Fruit fly (Drosophila melanogaster) whole organism, wandering third instar larva: ENCODE measurements around the gene CG7884.

Experiments used
- Abd-B ChIP-seq: fragments of >200 bp; optimal IDR thresholded peaks from 2 replicates; lab custom pipeline; 2017; ENCODE audit warnings: missing biosample characterization, missing genetic modification characterization
- CG9705 ChIP-seq: fragments of 200-800 bp; sonication (Bioruptor generic); optimal IDR thresholded peaks from 2 replicates; lab custom pipeline; 2018; ENCODE audit warnings: missing biosample characterization, mild to moderate bottlenecking, missing genetic modification characterization
- CrebA ChIP-seq: fragments of 200-800 bp; sonication (Bioruptor generic); optimal IDR thresholded peaks from 2 replicates; lab custom pipeline; 2016; ENCODE audit warnings: missing biosample characterization, mild to moderate bottlenecking, missing genetic modification characterization, borderline replicate concordance
- Dfd ChIP-seq: fragments of >200 bp; optimal IDR thresholded peaks from 2 replicates; lab custom pipeline; 2017; ENCODE audit warnings: missing biosample characterization, missing genetic modification characterization
- Dif ChIP-seq: fragments of 200-275, 200-300 bp; sonication (Bioruptor generic); optimal IDR thresholded peaks from 2 replicates; lab custom pipeline; 2018; ENCODE audit warnings: missing biosample characterization, missing genetic modification characterization; ENCODE audit not compliant: partially characterized antibody
- GATAd ChIP-seq: sonication (Bioruptor generic); optimal IDR thresholded peaks from 2 replicates; lab custom pipeline; 2016; ENCODE audit warnings: missing biosample characterization, missing genetic modification characterization
- HLH106 ChIP-seq: fragments of 200-800 bp; optimal IDR thresholded peaks from 3 replicates; lab custom pipeline; 2019; ENCODE audit warnings: missing biosample characterization, mild to moderate bottlenecking, missing genetic modification characterization, moderate library complexity
- Hnf4 ChIP-seq: fragments of 200-800 bp; sonication (Bioruptor generic); optimal IDR thresholded peaks from 2 replicates; lab custom pipeline; 2016; ENCODE audit warnings: missing biosample characterization, mild to moderate bottlenecking, missing genetic modification characterization
- Hr78 ChIP-seq: fragments of >200 bp; optimal IDR thresholded peaks from 2 replicates; lab custom pipeline; 2017; ENCODE audit warnings: missing biosample characterization, missing genetic modification characterization
- Hr83 ChIP-seq: fragments of 200-300 bp; sonication (Bioruptor generic); optimal IDR thresholded peaks from 2 replicates; lab custom pipeline; 2016; ENCODE audit warnings: missing biosample characterization, mild to moderate bottlenecking, missing genetic modification characterization, moderate library complexity; ENCODE audit not compliant: poor library complexity, severe bottlenecking
- Jra ChIP-seq: sonication (Bioruptor generic); optimal IDR thresholded peaks from 2 replicates; lab custom pipeline; 2016; ENCODE audit warnings: missing biosample characterization, missing genetic modification characterization
- Mio ChIP-seq: sonication (Bioruptor generic); optimal IDR thresholded peaks from 2 replicates; lab custom pipeline; 2016; ENCODE audit warnings: missing biosample characterization, missing genetic modification characterization
- Myc ChIP-seq: fragments of >200 bp; optimal IDR thresholded peaks from 2 replicates; lab custom pipeline; 2017
- N ChIP-seq: fragments of >200 bp; optimal IDR thresholded peaks from 2 replicates; lab custom pipeline; 2018; ENCODE audit warnings: missing biosample characterization, missing external identifiers, missing genetic modification characterization
- OdsH ChIP-seq: fragments of 200-800 bp; sonication (Bioruptor generic); optimal IDR thresholded peaks from 2 replicates; lab custom pipeline; 2016; ENCODE audit warnings: missing biosample characterization, mild to moderate bottlenecking, missing genetic modification characterization
- Rel ChIP-seq, 2 experiments: fragments of 200-800 bp; sonication (Bioruptor generic) in 1 of 2; optimal IDR thresholded peaks; 2 replicates in 1 of 2; 3 replicates in 1 of 2; lab custom pipeline; 2016 to 2019; ENCODE audit warnings: mild to moderate bottlenecking in 2 of 2, missing biosample characterization in 2 of 2, missing genetic modification characterization in 2 of 2, moderate library complexity in 1 of 2
- Sp1 ChIP-seq: fragments of 200-800 bp; sonication (Bioruptor generic); optimal IDR thresholded peaks from 3 replicates; lab custom pipeline; 2019; ENCODE audit warnings: missing biosample characterization, mild to moderate bottlenecking, missing genetic modification characterization, moderate library complexity
- Vsx2 ChIP-seq: fragments of 200-300, 225-300 bp; sonication (Bioruptor generic); optimal IDR thresholded peaks from 2 replicates; lab custom pipeline; 2018; ENCODE audit warnings: missing biosample characterization, missing genetic modification characterization; ENCODE audit not compliant: partially characterized antibody
- brk ChIP-seq: fragments of 200-800 bp; sonication (Bioruptor generic); optimal IDR thresholded peaks from 2 replicates; lab custom pipeline; 2016; ENCODE audit warnings: missing biosample characterization, mild to moderate bottlenecking, missing genetic modification characterization
- dl ChIP-seq, 2 experiments: fragments of 175-275, 200-275 bp in 1 of 2; fragments of 200-275 bp in 1 of 2; sonication (Bioruptor generic); optimal IDR thresholded peaks; lab custom pipeline; 2018; ENCODE audit warnings: mild to moderate bottlenecking in 2 of 2, missing biosample characterization in 2 of 2, missing genetic modification characterization in 2 of 2, moderate library complexity in 2 of 2; ENCODE audit not compliant: partially characterized antibody in 2 of 2, insufficient read depth in 1 of 2
- dmrt93B ChIP-seq: fragments of 200-800 bp; sonication (Bioruptor generic); optimal IDR thresholded peaks from 2 replicates; lab custom pipeline; 2018; ENCODE audit warnings: missing biosample characterization, mild to moderate bottlenecking, missing genetic modification characterization
- ey ChIP-seq: fragments of 200-800 bp; sonication (Bioruptor generic); optimal IDR thresholded peaks from 2 replicates; lab custom pipeline; 2016; ENCODE audit warnings: missing biosample characterization, missing genetic modification characterization
- foxo ChIP-seq, 2 experiments: fragments of 200-800 bp; sonication (Bioruptor generic); optimal IDR thresholded peaks; 2 replicates in 1 of 2; 3 replicates in 1 of 2; lab custom pipeline; 2016 to 2017; ENCODE audit warnings: missing biosample characterization in 2 of 2, missing genetic modification characterization in 2 of 2
- fru ChIP-seq: fragments of 200-800 bp; sonication (Bioruptor generic); optimal IDR thresholded peaks from 3 replicates; lab custom pipeline; 2016; ENCODE audit warnings: missing biosample characterization, mild to moderate bottlenecking, missing genetic modification characterization
- lola ChIP-seq: fragments of >200 bp; optimal IDR thresholded peaks from 2 replicates; lab custom pipeline; 2017; ENCODE audit warnings: missing biosample characterization, missing genetic modification characterization
- pan ChIP-seq: fragments of >200 bp; optimal IDR thresholded peaks from 2 replicates; lab custom pipeline; 2017
- sage ChIP-seq: fragments of 200-800 bp; sonication (Bioruptor generic); optimal IDR thresholded peaks from 2 replicates; lab custom pipeline; 2016; ENCODE audit warnings: missing biosample characterization, mild to moderate bottlenecking, missing genetic modification characterization
- sv ChIP-seq: fragments of 200-800 bp; sonication (Bioruptor generic); optimal IDR thresholded peaks from 3 replicates; lab custom pipeline; 2016; ENCODE audit warnings: missing biosample characterization, missing genetic modification characterization

Gene CG7884

dm6 chrX:19201630-19202029 lies 18.8 kb upstream of the CG7884 start, which contains the start of gene CG7990:
Gene CG7990 (minus strand): TSS chrX:19201979.
- TF ChIP-seq Dfd, result no peak
- TF ChIP-seq Myc (lab: Kevin White, UChicago), result no peak
- TF ChIP-seq CG9705 (GFP tag; lab: Kevin White, UChicago), result no peak
- no peak for TF ChIP-seq Hnf4
- TF ChIP-seq sv, result no peak
- TF ChIP-seq fru (GFP tag; lab: Kevin White, UChicago), result no peak

DNA sequence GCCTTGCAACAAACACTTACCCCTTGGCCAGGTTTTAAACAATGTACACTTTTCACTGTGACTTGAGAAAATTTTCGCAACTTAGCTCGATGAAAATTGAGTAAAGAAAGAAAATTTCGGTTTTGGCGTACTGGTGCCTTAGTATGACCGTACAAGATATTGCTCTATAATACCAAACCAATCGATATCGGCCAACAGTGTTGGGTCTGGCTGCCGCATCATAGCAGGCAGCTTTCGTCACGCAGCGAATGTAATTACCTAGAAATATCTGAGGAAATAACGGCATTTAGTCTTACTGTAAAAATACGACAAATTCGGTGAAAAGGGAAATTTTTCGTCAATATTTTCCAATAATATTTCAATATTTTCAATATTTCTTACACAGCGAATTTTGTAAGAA lies 12.4 kb upstream of the CG7884 start, which contains the start of gene Ulp1:
Ulp1 (minus strand) TSS at position 174 of the 400 bp plus-strand sequence.
- TF ChIP-seq dmrt93B (GFP tag; lab: Kevin White, UChicago) (no peak), HLH106 (tag; lab: Kevin White, UChicago) (peak; percentile 13), dl (GFP tag; optimal IDR thresholded peaks at IDR 0.05; lab: Kevin White, UChicago; ENCODE audit: insufficient read depth in 1 of 2, partially characterized antibody in 2 of 2) (no peak), N (GFP tag; lab: Kevin White, UChicago) (no peak), Dif (peak; percentile 89), Abd-B (GFP tag; lab: Kevin White, UChicago) (no peak), Myc (lab: Kevin White, UChicago) (peak; percentile 24), Vsx2 (GFP tag; lab: Kevin White, UChicago) (peak; percentile 93), Hr83 (GFP tag; lab: Kevin White, UChicago) (peak; percentile 52)

DNA sequence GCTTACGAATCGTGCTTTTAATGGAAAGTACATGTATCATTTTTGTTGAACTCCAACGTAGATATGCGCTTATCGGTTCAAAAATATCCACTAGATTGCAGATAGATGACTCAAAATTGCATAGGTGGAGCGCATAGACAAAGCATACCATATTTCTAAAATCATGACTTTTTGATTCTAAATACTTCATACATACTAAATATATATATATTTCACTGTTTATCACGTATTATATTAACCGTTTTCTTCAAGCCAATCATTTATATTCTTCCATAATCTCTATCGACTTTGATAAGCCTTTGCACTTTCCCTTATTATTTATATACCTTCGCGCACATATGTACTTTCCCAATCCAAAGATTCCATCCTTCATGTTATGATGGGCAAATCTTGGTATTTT lies 8.4 kb upstream of the CG7884 start, which contains the start of gene CG14195:
CG14195 (minus strand) TSS at position 101 of the 400 bp plus-strand sequence.
- TF ChIP-seq Hr78 (GFP tag; lab: Kevin White, UChicago) (no peak), GATAd (GFP tag; lab: Kevin White, UChicago) (no peak), CG9705 (GFP tag; lab: Kevin White, UChicago) (no peak), Vsx2 (GFP tag; lab: Kevin White, UChicago) (no peak), OdsH (GFP tag; lab: Kevin White, UChicago) (no peak), sage (GFP tag; lab: Kevin White, UChicago) (no peak), dl (GFP tag; optimal IDR thresholded peaks at IDR 0.05; lab: Kevin White, UChicago; ENCODE audit: insufficient read depth in 1 of 2, partially characterized antibody in 2 of 2) (no peak), Mio (GFP tag; lab: Kevin White, UChicago) (no peak), ey (GFP tag; lab: Kevin White, UChicago) (no peak), Hnf4 (no peak), Hr83 (GFP tag; lab: Kevin White, UChicago) (no peak), Rel (GFP tag; optimal IDR thresholded peaks at IDR 0.05; lab: Kevin White, UChicago) (no peak), Rel (tag; optimal IDR thresholded peaks at IDR 0.05; lab: Kevin White, UChicago) (no peak), fru (GFP tag; lab: Kevin White, UChicago) (no peak), pan (lab: Kevin White, UChicago) (no peak)
- TF ChIP-seq, all 38 proteins: peak for 0

dm6 chrX:19212954-19213353 lies 7.5 kb upstream of the CG7884 start, which contains the start of gene Mur18B:
Gene Mur18B (plus strand): TSS chrX:19213254.
- TF ChIP-seq lola (GFP tag; lab: Kevin White, UChicago) (no peak), brk (no peak), ey (GFP tag; lab: Kevin White, UChicago) (no peak), OdsH (GFP tag; lab: Kevin White, UChicago) (no peak), Sp1 (GFP tag; lab: Kevin White, UChicago) (no peak), Jra (no peak), CrebA (GFP tag; lab: Kevin White, UChicago) (no peak), Rel (GFP tag; optimal IDR thresholded peaks at IDR 0.05; lab: Kevin White, UChicago) (no peak), Rel (tag; optimal IDR thresholded peaks at IDR 0.05; lab: Kevin White, UChicago) (no peak), Abd-B (GFP tag; lab: Kevin White, UChicago) (no peak), foxo (GFP tag; optimal IDR thresholded peaks at IDR 0.05; lab: Kevin White, UChicago) (no peak), pan (lab: Kevin White, UChicago) (no peak), dmrt93B (GFP tag; lab: Kevin White, UChicago) (no peak), N (GFP tag; lab: Kevin White, UChicago) (no peak), Hnf4 (no peak), fru (GFP tag; lab: Kevin White, UChicago) (no peak), Mio (GFP tag; lab: Kevin White, UChicago) (no peak)

- TF ChIP-seq Vsx2 (GFP tag; lab: Kevin White, UChicago), result no peak
- TF ChIP-seq, all 38 proteins: peak for 0
Measured at dm6 chrX:19215215-19215614, 5.2 kb upstream of the CG7884 start, which contains the start of gene Muc18B. Gene Muc18B (plus strand): TSS chrX:19215515.
